Fruit fly (Drosophila melanogaster) whole organism, embryonic: ENCODE measurements around the gene CG11454.

Experiments used
- Antp ChIP-seq: fragments of 200-800 bp; sonication (Bioruptor generic); optimal IDR thresholded peaks from 3 replicates; lab custom pipeline; 2016; ENCODE audit warnings: missing biosample characterization, missing genetic modification characterization
- CG10209 ChIP-seq: fragments of 200-800 bp; sonication (Bioruptor generic); optimal IDR thresholded peaks from 3 replicates; lab custom pipeline; 2017; ENCODE audit warnings: missing biosample characterization, mild to moderate bottlenecking, missing genetic modification characterization, missing genetic modification reagents
- CG11723 ChIP-seq: fragments of 200-800 bp; sonication (Bioruptor generic); optimal IDR thresholded peaks from 2 replicates; lab custom pipeline; 2017; ENCODE audit warnings: missing biosample characterization, mild to moderate bottlenecking, missing genetic modification characterization
- CG13296 ChIP-seq: fragments of 200-800 bp; sonication (Bioruptor generic); optimal IDR thresholded peaks from 3 replicates; lab custom pipeline; 2018; ENCODE audit warnings: missing biosample characterization, mild to moderate bottlenecking, missing genetic modification characterization
- CG13624 ChIP-seq: fragments of 200-800 bp; sonication (Bioruptor generic); optimal IDR thresholded peaks from 2 replicates; lab custom pipeline; 2016; ENCODE audit warnings: missing biosample characterization, missing genetic modification characterization
- CG14860 ChIP-seq: fragments of 200-800 bp; sonication (Bioruptor generic); IDR thresholded peaks from 3 replicates; pipeline ENCODE4 v1.3.6; 2022; ENCODE audit warnings: missing biosample characterization, missing genetic modification characterization; ENCODE audit not compliant: partially characterized antibody
- CG15514 ChIP-seq: fragments of 200-800 bp; sonication (Bioruptor generic); optimal IDR thresholded peaks from 3 replicates; lab custom pipeline; 2017; ENCODE audit warnings: missing biosample characterization, missing genetic modification characterization, mild to moderate bottlenecking, moderate library complexity, missing genetic modification reagents
- CG18599 ChIP-seq: fragments of 200-800 bp; sonication (Bioruptor generic); optimal IDR thresholded peaks from 3 replicates; lab custom pipeline; 2017; ENCODE audit warnings: missing biosample characterization, missing genetic modification characterization, mild to moderate bottlenecking, moderate library complexity, missing genetic modification reagents
- CG2678 ChIP-seq: fragments of 200-800 bp; sonication (Bioruptor generic); optimal IDR thresholded peaks from 3 replicates; lab custom pipeline; 2019; ENCODE audit warnings: missing biosample characterization, mild to moderate bottlenecking, missing genetic modification characterization, moderate library complexity
- CG30020 ChIP-seq: fragments of 200-800 bp; optimal IDR thresholded peaks from 2 replicates; lab custom pipeline; 2019; ENCODE audit warnings: missing biosample characterization, mild to moderate bottlenecking, missing genetic modification characterization, moderate library complexity
- CG34376 ChIP-seq: fragments of 200-800 bp; sonication (Bioruptor generic); optimal IDR thresholded peaks from 2 replicates; lab custom pipeline; 2018; ENCODE audit warnings: missing biosample characterization, mild to moderate bottlenecking, missing genetic modification characterization
- CG34422 ChIP-seq: fragments of 200-800 bp; sonication (Bioruptor generic); IDR thresholded peaks from 3 replicates; pipeline ENCODE4 v1.3.6; 2022; ENCODE audit warnings: missing biosample characterization, missing genetic modification characterization
- CG4328 ChIP-seq: fragments of 200-800 bp; sonication (Bioruptor generic); optimal IDR thresholded peaks from 3 replicates; lab custom pipeline; 2017; ENCODE audit warnings: missing biosample characterization, missing genetic modification reagents, missing genetic modification characterization
- CG43689 ChIP-seq: fragments of 200-800 bp; sonication (Bioruptor generic); IDR thresholded peaks from 2 replicates; pipeline ENCODE4 v1.3.6; 2022; ENCODE audit warnings: missing biosample characterization, missing genetic modification characterization
- CG4854 ChIP-seq: fragments of 200-800 bp; sonication (Bioruptor generic); optimal IDR thresholded peaks from 2 replicates; lab custom pipeline; 2016; ENCODE audit warnings: missing biosample characterization, missing genetic modification characterization, inconsistent platforms
- CG6254 ChIP-seq: fragments of 200-800 bp; sonication (Bioruptor generic); optimal IDR thresholded peaks from 3 replicates; lab custom pipeline; 2017; ENCODE audit warnings: mild to moderate bottlenecking, missing biosample characterization, missing genetic modification reagents, missing genetic modification characterization
- CG6765 ChIP-seq: fragments of 200-800 bp; sonication (Bioruptor generic); optimal IDR thresholded peaks from 3 replicates; lab custom pipeline; 2017; ENCODE audit warnings: missing biosample characterization, mild to moderate bottlenecking, missing genetic modification characterization
- CG7271 ChIP-seq: fragments of 200-800 bp; sonication (Bioruptor generic); optimal IDR thresholded peaks from 2 replicates; lab custom pipeline; 2018; ENCODE audit warnings: missing biosample characterization, mild to moderate bottlenecking, missing genetic modification characterization, moderate library complexity
- CG7357 ChIP-seq: fragments of 200-800 bp; sonication (Bioruptor generic); IDR thresholded peaks from 3 replicates; pipeline ENCODE4 v1.3.6; 2022; ENCODE audit warnings: missing biosample characterization, missing genetic modification characterization
- CG8388 ChIP-seq: fragments of 200-800 bp; sonication (Bioruptor generic); optimal IDR thresholded peaks from 2 replicates; lab custom pipeline; 2019; ENCODE audit warnings: missing biosample characterization, mild to moderate bottlenecking, missing genetic modification characterization, moderate library complexity
- CG9727 ChIP-seq: fragments of 200-800 bp; sonication (Bioruptor generic); optimal IDR thresholded peaks from 3 replicates; lab custom pipeline; 2017; ENCODE audit warnings: missing biosample characterization, mild to moderate bottlenecking, missing genetic modification characterization
- CTCF ChIP-seq: fragments of 200-800 bp; sonication (Bioruptor generic); optimal IDR thresholded peaks from 2 replicates; lab custom pipeline; 2017; ENCODE audit warnings: missing biosample characterization, mild to moderate bottlenecking, missing genetic modification characterization, moderate library complexity
- CoRest ChIP-seq: fragments of 200-800 bp; sonication (Bioruptor generic); optimal IDR thresholded peaks from 3 replicates; lab custom pipeline; 2018; ENCODE audit warnings: missing biosample characterization, mild to moderate bottlenecking, missing genetic modification characterization, moderate library complexity
- D19A ChIP-seq: fragments of 200-800 bp; optimal IDR thresholded peaks from 3 replicates; lab custom pipeline; 2019; ENCODE audit warnings: missing biosample characterization, mild to moderate bottlenecking, missing genetic modification characterization, moderate library complexity
- D19B ChIP-seq: fragments of 200-800 bp; sonication (Bioruptor generic); optimal IDR thresholded peaks from 2 replicates; lab custom pipeline; 2017; ENCODE audit warnings: missing biosample characterization, mild to moderate bottlenecking, missing genetic modification characterization
- Eip74EF ChIP-seq, 2 experiments: fragments of 200-800 bp in 1 of 2; fragments of >200 bp in 1 of 2; sonication (Bioruptor generic) in 1 of 2; optimal IDR thresholded peaks; 2 replicates each; lab custom pipeline; 2017 to 2019; ENCODE audit warnings: missing biosample characterization in 2 of 2, missing genetic modification characterization in 2 of 2, mild to moderate bottlenecking in 1 of 2, moderate library complexity in 1 of 2
- Ets97D ChIP-seq: fragments of 200-800 bp; sonication (Bioruptor generic); optimal IDR thresholded peaks from 3 replicates; lab custom pipeline; 2016; ENCODE audit warnings: missing biosample characterization, missing genetic modification characterization
- Fer3 ChIP-seq: fragments of 200-800 bp; sonication (Bioruptor generic); optimal IDR thresholded peaks from 2 replicates; lab custom pipeline; 2018; ENCODE audit warnings: missing biosample characterization, mild to moderate bottlenecking, missing genetic modification characterization, moderate library complexity
- HLH54F ChIP-seq: fragments of 200-800 bp; sonication (Bioruptor generic); optimal IDR thresholded peaks from 3 replicates; lab custom pipeline; 2016; ENCODE audit warnings: missing biosample characterization, missing genetic modification characterization
- HLHmδ ChIP-seq: fragments of 200-800 bp; sonication (Bioruptor generic); optimal IDR thresholded peaks from 2 replicates; lab custom pipeline; 2018; ENCODE audit warnings: missing biosample characterization, mild to moderate bottlenecking, missing genetic modification characterization, moderate library complexity
- Hr3 ChIP-seq: fragments of 200-800 bp; sonication (Bioruptor generic); optimal IDR thresholded peaks from 3 replicates; lab custom pipeline; 2016; ENCODE audit warnings: missing biosample characterization, missing genetic modification characterization
- NC2α ChIP-seq: fragments of 200-800 bp; sonication (Bioruptor generic); optimal IDR thresholded peaks from 2 replicates; lab custom pipeline; 2016; ENCODE audit warnings: missing biosample characterization, missing genetic modification characterization
- Opbp ChIP-seq: fragments of 200-800 bp; sonication (Bioruptor generic); IDR thresholded peaks from 3 replicates; pipeline ENCODE4 v1.3.6; 2022; ENCODE audit warnings: missing biosample characterization, missing genetic modification characterization; ENCODE audit not compliant: partially characterized antibody
- PHDP ChIP-seq: fragments of 200-800 bp; sonication (Bioruptor generic); optimal IDR thresholded peaks from 3 replicates; lab custom pipeline; 2018; ENCODE audit warnings: missing biosample characterization, mild to moderate bottlenecking, missing genetic modification characterization, moderate library complexity
- Pdp1 ChIP-seq, 2 experiments: fragments of 200-800 bp; sonication (Bioruptor generic); optimal IDR thresholded peaks; 3 replicates each; lab custom pipeline; 2016; ENCODE audit warnings: missing biosample characterization in 2 of 2, missing genetic modification characterization in 2 of 2, mild to moderate bottlenecking in 1 of 2, moderate library complexity in 1 of 2
- Rfx ChIP-seq: fragments of 200-800 bp; sonication (Bioruptor generic); IDR thresholded peaks from 2 replicates; pipeline ENCODE4 v1.3.6; 2022; ENCODE audit warnings: missing biosample characterization, missing genetic modification characterization
- Sry-β ChIP-seq: fragments of 200-800 bp; sonication (Bioruptor generic); optimal IDR thresholded peaks from 2 replicates; lab custom pipeline; 2018; ENCODE audit warnings: missing biosample characterization, mild to moderate bottlenecking, missing genetic modification characterization, moderate library complexity
- ap ChIP-seq: fragments of 200-800 bp; sonication (Bioruptor generic); IDR thresholded peaks from 2 replicates; pipeline ENCODE4 v1.3.6; 2022; ENCODE audit warnings: missing biosample characterization, missing genetic modification characterization
- corto ChIP-seq: fragments of 200-800 bp; sonication (Bioruptor generic); optimal IDR thresholded peaks from 2 replicates; lab custom pipeline; 2016; ENCODE audit warnings: missing biosample characterization, mild to moderate bottlenecking, missing genetic modification characterization, moderate library complexity
- cwo ChIP-seq: fragments of 200-800 bp; sonication (Bioruptor generic); optimal IDR thresholded peaks from 3 replicates; lab custom pipeline; 2017; ENCODE audit warnings: missing biosample characterization, missing genetic modification characterization, mild to moderate bottlenecking, moderate library complexity, missing genetic modification reagents
- exex ChIP-seq: fragments of 200-800 bp; sonication (Bioruptor generic); optimal IDR thresholded peaks from 4 replicates; lab custom pipeline; 2018; ENCODE audit warnings: missing biosample characterization, mild to moderate bottlenecking, missing genetic modification characterization, moderate library complexity
- gem ChIP-seq: fragments of 200-800 bp; sonication (Bioruptor generic); optimal IDR thresholded peaks from 2 replicates; lab custom pipeline; 2019; ENCODE audit warnings: missing biosample characterization, mild to moderate bottlenecking, missing genetic modification characterization, moderate library complexity
- grn ChIP-seq: fragments of 200-800 bp; sonication (Bioruptor generic); optimal IDR thresholded peaks from 3 replicates; lab custom pipeline; 2017; ENCODE audit warnings: missing biosample characterization, missing genetic modification characterization
- kay ChIP-seq: fragments of 200-800 bp; sonication (Bioruptor generic); optimal IDR thresholded peaks from 2 replicates; lab custom pipeline; 2016; ENCODE audit warnings: missing biosample characterization, missing genetic modification characterization
- nau ChIP-seq: fragments of 200-800 bp; sonication (Bioruptor generic); optimal IDR thresholded peaks from 3 replicates; lab custom pipeline; 2017; ENCODE audit warnings: missing biosample characterization, mild to moderate bottlenecking, missing genetic modification characterization, missing genetic modification reagents
- pros ChIP-seq: fragments of 200-800 bp; sonication (Bioruptor generic); optimal IDR thresholded peaks from 3 replicates; lab custom pipeline; 2019; ENCODE audit warnings: missing biosample characterization, mild to moderate bottlenecking, missing genetic modification characterization, moderate library complexity
- pum ChIP-seq: fragments of 200-800 bp; sonication (Bioruptor generic); optimal IDR thresholded peaks from 2 replicates; lab custom pipeline; 2016; ENCODE audit warnings: missing biosample characterization, missing genetic modification characterization
- sens ChIP-seq: fragments of 200-800 bp; sonication (Bioruptor generic); peaks from one replicate; lab custom pipeline; 2016; ENCODE audit warnings: missing biosample characterization, missing genetic modification characterization

CG11454 gene

dm6 chr2L:120492-121455 is 22.3 kb upstream of the CG11454 start (continued):
- no peak for TF ChIP-seq CG14860
- no peak for TF ChIP-seq grn (GFP tag; lab: Kevin White, UChicago)
- no peak for TF ChIP-seq CG6765
- TF ChIP-seq ap (GFP tag; lab: Robert Waterston, UW): no peak
- TF ChIP-seq CG6254 (GFP tag; lab: Kevin White, UChicago): peak; percentile 3
- peak; percentile 97 for TF ChIP-seq D19B (GFP tag; lab: Kevin White, UChicago)
- no peak for TF ChIP-seq pros
- TF ChIP-seq HLH54F (GFP tag; lab: Kevin White, UChicago): no peak
- TF ChIP-seq Antp: peak; percentile 17
- no peak for TF ChIP-seq corto (GFP tag; lab: Kevin White, UChicago)
- TF ChIP-seq CG15514 (GFP tag; lab: Kevin White, UChicago): no peak
- no peak for TF ChIP-seq CG13624 (GFP tag; lab: Kevin White, UChicago)
- peak; percentile 88 for TF ChIP-seq sens (GFP tag; lab: Kevin White, UChicago)
- TF ChIP-seq HLHmδ: no peak
- no peak for TF ChIP-seq CG4328 (GFP tag; lab: Kevin White, UChicago)
- TF ChIP-seq Ets97D: no peak
- TF ChIP-seq CG7271: no peak
- TF ChIP-seq CG2678 (tag; lab: Kevin White, UChicago): peak; percentile 11
- TF ChIP-seq Sry-β: no peak
- TF ChIP-seq exex (tag; lab: Kevin White, UChicago): peak; percentile 23
- no peak for TF ChIP-seq CTCF (GFP tag; lab: Kevin White, UChicago)
- no peak for TF ChIP-seq Opbp (GFP tag; lab: Robert Waterston, UW)
- TF ChIP-seq gem (tag; lab: Kevin White, UChicago): peak; percentile 26
- TF ChIP-seq Rfx: peak; percentile 46
- TF ChIP-seq CG4854 (GFP tag; lab: Kevin White, UChicago): no peak
- TF ChIP-seq CG9727 (GFP tag; lab: Kevin White, UChicago): no peak
- TF ChIP-seq Fer3: no peak
- TF ChIP-seq CG11723: no peak
- TF ChIP-seq Hr3: no peak
- TF ChIP-seq CG34422 (GFP tag; lab: Robert Waterston, UW): 0 out of 3 replicates have a peak, but pooled peaks have one; percentile 9
- TF ChIP-seq PHDP (tag; lab: Kevin White, UChicago): no peak
- no peak for TF ChIP-seq CG30020 (tag; lab: Kevin White, UChicago)
- TF ChIP-seq NC2α (GFP tag; lab: Kevin White, UChicago): no peak
- no peak for TF ChIP-seq CoRest
- peak; percentile 81 for TF ChIP-seq CG34376 (GFP tag; lab: Kevin White, UChicago)
- peak; percentile 12 for TF ChIP-seq CG10209 (GFP tag; lab: Kevin White, UChicago)
- TF ChIP-seq Eip74EF (GFP tag; optimal IDR thresholded peaks at IDR 0.05; lab: Kevin White, UChicago): peak in 1 of 2 experiments; percentile 51
- TF ChIP-seq nau (GFP tag; lab: Kevin White, UChicago): no peak
- TF ChIP-seq CG18599: peak; percentile 29
- no peak for TF ChIP-seq cwo (GFP tag; lab: Kevin White, UChicago)
- TF ChIP-seq D19A (tag; lab: Kevin White, UChicago): peak; percentile 90
- no peak for TF ChIP-seq CG8388 (GFP tag; lab: Kevin White, UChicago)
- TF ChIP-seq Pdp1 (GFP tag; optimal IDR thresholded peaks at IDR 0.05; lab: Kevin White, UChicago): peak in 1 of 2 experiments; percentile 7
- TF ChIP-seq kay (GFP tag; lab: Kevin White, UChicago): peak; percentile 44
- no peak for TF ChIP-seq pum (GFP tag; lab: Kevin White, UChicago)
- TF ChIP-seq CG43689 (GFP tag; lab: Robert Waterston, UW): no peak
- no peak for TF ChIP-seq CG13296 (GFP tag; lab: Kevin White, UChicago)
- TF ChIP-seq CG7357: no peak
